Worm (Caenorhabditis elegans) whole organism, mixed stage, embryonic: Measurements from ENCODE around the gene col-125.

ENCODE experiments used
- M03D4.4 ChIP-seq: sonication (generic microtip); optimal IDR thresholded peaks from 2 replicates; lab custom pipeline; 2017; ENCODE audit warnings: mild to moderate bottlenecking, missing genetic modification characterization, missing compliant biosample characterization
- ces-1 ChIP-seq: fragments of 150-350 bp; optimal IDR thresholded peaks from 2 replicates; lab custom pipeline; 2014; ENCODE audit warnings: missing biosample characterization, missing genetic modification reagents, missing genetic modification characterization
- lin-32 ChIP-seq: fragments of 200-800 bp; sonication (Bioruptor generic); optimal IDR thresholded peaks from 2 replicates; lab custom pipeline; 2018; ENCODE audit warnings: mild to moderate bottlenecking, missing genetic modification characterization, missing compliant biosample characterization
- mls-2 ChIP-seq: sonication (generic microtip); optimal IDR thresholded peaks from 2 replicates; lab custom pipeline; 2016; ENCODE audit warnings: mild to moderate bottlenecking, missing genetic modification characterization, moderate library complexity, missing compliant biosample characterization
- nhr-2 ChIP-seq: fragments of 150-350 bp; optimal IDR thresholded peaks from 2 replicates; lab custom pipeline; 2014; ENCODE audit warnings: missing biosample characterization, missing genetic modification characterization
- nhr-76 ChIP-seq: sonication (generic microtip); optimal IDR thresholded peaks from 2 replicates; lab custom pipeline; 2017; ENCODE audit warnings: missing biosample characterization, missing genetic modification characterization
- pha-4 ChIP-seq: fragments of 150-350 bp; optimal IDR thresholded peaks from 2 replicates; lab custom pipeline; 2018; ENCODE audit warnings: missing biosample characterization, missing genetic modification reagents, missing genetic modification characterization
- snpc-4 ChIP-seq: fragments of 150-350 bp; optimal IDR thresholded peaks from 2 replicates; lab custom pipeline; 2014; ENCODE audit warnings: missing biosample characterization, missing genetic modification characterization
- unc-62 ChIP-seq: fragments of 150-350 bp; optimal IDR thresholded peaks from 2 replicates; lab custom pipeline; 2014; ENCODE audit warnings: missing biosample characterization, missing genetic modification reagents, missing genetic modification characterization
- ztf-11 ChIP-seq: fragments of 150-350 bp; optimal IDR thresholded peaks from 2 replicates; lab custom pipeline; 2014; ENCODE audit warnings: missing biosample characterization, missing genetic modification characterization

ce11 chrIV:11241368-11241767 is 16.1 kb downstream of the col-125 start, which contains the start of gene C05C12.6:
- TF ChIP-seq ces-1 (GFP tag; lab: Kevin White, UChicago) (no peak), ztf-11 (tag; lab: Kevin White, UChicago) (no peak), snpc-4 (tag; lab: Kevin White, UChicago) (no peak), mls-2 (tag; lab: Kevin White, UChicago) (no peak), nhr-2 (tag; lab: Kevin White, UChicago) (no peak), M03D4.4 (tag; lab: Kevin White, UChicago) (no peak), unc-62 (GFP tag; lab: Kevin White, UChicago) (no peak), pha-4 (no peak), lin-32 (GFP tag; lab: Kevin White, UChicago) (no peak), nhr-76 (tag; lab: Kevin White, UChicago) (no peak)
